Fruit fly (Drosophila melanogaster): Measurements from ENCODE around the gene CG10171.

The CG10171 gene

dm6 chr3L:13406873-13407272, 19.2 kb upstream of the CG10171 start:
- no peak for TF ChIP-seq CG17801 (GFP tag; optimal IDR thresholded peaks at IDR 0.05; ENCODE audit: partially characterized antibody)

DNA sequence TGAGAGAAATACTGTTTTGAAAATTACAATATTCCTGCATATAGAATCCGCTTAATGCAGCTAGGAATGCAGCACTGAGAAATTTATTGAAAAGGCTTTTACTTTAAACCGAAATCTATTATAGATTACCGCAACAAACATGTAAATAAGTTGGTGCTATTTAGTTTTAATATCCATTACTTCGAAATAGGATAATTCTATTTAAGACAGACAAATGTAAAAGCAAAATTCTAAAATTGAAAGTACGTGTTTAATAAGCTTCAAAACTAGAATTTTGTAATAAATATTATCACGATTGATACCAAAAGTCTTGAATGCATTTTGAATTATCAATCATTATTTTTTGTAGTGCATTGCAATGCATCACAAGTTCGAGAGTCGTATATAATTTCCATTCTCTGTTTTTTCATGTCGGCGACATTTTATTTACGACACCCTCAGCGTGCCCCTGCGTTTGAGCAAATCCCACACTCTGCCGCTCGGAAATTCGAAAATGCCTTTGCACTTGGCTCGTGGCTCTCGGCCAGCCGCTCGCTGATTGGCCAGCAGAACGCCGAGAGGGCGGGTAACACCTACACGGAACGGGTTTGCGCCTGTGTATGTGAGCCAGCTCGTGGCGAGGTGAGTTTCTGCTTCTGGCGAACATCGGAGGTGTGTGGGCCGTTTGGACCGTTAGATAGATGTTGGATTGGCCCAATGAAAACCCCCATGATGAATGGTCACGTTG, 15.6 kb upstream of the CG10171 start:
- no peak for TF ChIP-seq CG17801 (GFP tag; optimal IDR thresholded peaks at IDR 0.05; ENCODE audit: partially characterized antibody)

dm6 chr3L:13400872-13401418, 13.2 kb upstream of the CG10171 start, which contains the start of gene sens:
Gene sens, minus strand, starts transcription at chr3L:13401125.
- TF ChIP-seq CG17801 (GFP tag; optimal IDR thresholded peaks at IDR 0.05; ENCODE audit: partially characterized antibody), result no peak

DNA sequence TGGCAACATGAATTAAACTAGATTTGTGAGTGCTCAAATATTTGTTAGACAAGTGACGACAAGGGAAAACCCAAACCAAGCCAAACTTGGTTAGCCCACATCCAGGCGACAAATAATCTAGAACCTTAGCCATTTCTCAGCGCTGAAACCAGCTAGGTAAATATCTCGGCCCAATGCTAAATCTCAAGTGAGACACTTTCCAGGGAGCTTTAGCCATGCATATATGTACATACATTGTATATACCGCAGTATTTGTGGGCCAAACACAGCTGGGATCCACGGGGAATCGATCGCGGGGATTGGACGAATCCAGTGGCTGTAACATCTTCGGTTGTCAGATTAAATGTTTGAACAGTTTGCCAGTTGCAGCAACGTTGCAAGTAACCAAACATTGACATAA, 9.9 kb upstream of the CG10171 start:
- TF ChIP-seq CG17801 (GFP tag; optimal IDR thresholded peaks at IDR 0.05; ENCODE audit: partially characterized antibody), result no peak

DNA sequence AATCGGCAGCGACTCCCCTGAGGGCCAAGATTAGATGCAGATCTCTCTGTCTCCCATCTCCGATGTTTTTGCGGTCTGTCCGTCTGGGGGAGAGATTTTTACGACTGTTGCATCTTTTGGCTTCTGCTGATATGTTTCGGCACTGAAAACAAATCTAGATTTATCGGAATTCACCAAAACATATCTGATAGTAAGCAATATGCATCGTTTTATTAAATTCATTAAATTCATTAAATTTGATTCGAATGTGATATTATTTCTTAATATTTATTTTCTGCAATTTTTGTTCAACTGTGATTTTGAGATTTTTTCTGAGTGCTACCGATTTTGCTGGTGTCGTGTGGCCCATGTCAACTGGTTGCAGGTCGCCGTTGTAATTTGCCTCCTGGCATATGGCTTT, 5.8 kb upstream of the CG10171 start:
- TF ChIP-seq CG17801 (GFP tag; optimal IDR thresholded peaks at IDR 0.05; ENCODE audit: partially characterized antibody), result no peak

DNA sequence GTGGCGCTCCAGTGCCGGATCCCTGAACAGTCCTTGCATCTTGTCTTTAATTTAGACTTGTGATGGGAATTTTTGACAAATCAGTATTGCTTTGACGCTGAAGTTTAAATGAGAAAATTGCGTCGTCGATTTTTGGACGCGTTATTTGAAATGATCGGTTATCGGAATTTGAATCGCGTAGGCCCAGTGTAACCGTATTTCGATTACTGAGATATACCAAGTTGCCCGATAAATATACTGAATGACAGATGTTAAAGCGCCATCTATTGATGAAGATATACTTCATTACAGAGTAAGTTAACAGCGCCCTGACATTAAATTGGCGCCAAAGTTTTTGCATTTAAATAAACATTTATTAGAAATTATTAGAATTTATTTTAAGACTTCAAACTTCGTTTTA, 2.1 kb upstream of the CG10171 start, which contains the start of gene Poc1:
Gene Poc1 (minus strand): TSS at position 173 of the 400 bp plus-strand sequence.
- no peak for TF ChIP-seq CG17801 (GFP tag; optimal IDR thresholded peaks at IDR 0.05; ENCODE audit: partially characterized antibody)

- TF ChIP-seq CG17801 (GFP tag; optimal IDR thresholded peaks at IDR 0.05; ENCODE audit: partially characterized antibody), result no peak
These were observed 3.2 kb downstream of the CG10171 start, which contains the start of gene CG14110 for dm6 chr3L:13384489-13384888. Gene CG14110, plus strand, starts transcription at chr3L:13384789.

DNA sequence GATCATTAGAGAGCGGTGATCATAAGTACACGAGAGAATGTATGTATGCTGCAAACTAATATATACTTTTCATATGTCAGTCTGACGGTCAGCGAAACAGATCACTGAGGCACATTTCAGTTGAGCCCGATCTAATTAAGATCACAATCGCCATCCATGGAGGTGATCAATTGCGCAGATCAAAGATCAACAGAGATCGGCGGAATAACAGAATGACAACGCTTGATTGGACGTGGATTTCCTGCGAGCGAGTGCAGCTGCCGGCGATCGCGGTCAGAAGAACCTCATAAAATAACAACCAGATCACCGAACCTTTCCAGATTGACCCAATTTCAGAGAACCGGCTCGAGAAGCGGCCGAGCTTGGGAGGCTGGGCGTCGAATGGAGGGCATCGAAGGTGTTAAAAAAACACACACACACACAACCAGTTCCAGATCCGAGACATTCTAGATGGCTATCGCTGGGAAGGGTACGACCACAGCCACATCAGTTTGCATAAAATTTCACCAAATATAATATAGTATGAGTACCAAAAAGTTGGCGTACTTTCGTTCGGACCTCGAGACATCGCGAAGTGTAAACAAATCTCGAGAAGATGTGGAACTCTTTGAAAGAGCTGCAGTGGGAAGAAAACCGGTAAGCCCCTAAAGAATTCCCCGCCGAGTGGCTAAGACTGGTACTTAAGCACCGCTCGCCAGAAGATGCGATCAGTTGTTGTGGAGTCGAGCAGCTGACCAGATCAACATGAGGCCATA, 5.5 kb downstream of the CG10171 start, which contains the start of gene ImpL1:
Gene ImpL1 (plus strand): TSS at position 705 of the 755 bp plus-strand sequence.
- TF ChIP-seq CG17801 (GFP tag; optimal IDR thresholded peaks at IDR 0.05; ENCODE audit: partially characterized antibody), result no peak

DNA sequence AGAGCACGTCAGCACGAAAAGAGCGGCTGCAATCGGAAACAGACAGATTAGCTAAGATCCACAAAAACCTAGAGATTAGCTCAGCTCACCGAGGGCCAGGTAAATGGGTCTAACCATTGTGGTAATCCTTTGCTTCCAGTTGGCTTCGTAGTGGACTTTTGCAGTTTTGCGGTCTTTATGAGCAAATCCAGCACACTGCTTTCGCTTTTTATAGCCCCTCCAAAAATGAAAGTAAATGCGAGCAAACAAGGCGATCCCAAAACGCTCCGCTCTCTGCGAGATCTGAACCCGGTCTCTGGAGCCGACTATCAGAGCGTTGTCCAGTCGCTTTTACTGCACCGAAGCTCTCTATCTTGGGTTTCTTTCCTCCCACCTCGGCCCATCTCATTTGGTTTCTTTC, 6.5 kb downstream of the CG10171 start, which contains the start of gene CG14107:
Gene CG14107 (minus strand): TSS at position 187 of the 400 bp plus-strand sequence.
- TF ChIP-seq CG17801 (GFP tag; optimal IDR thresholded peaks at IDR 0.05; ENCODE audit: partially characterized antibody), result no peak

- TF ChIP-seq CG17801 (GFP tag; optimal IDR thresholded peaks at IDR 0.05; ENCODE audit: partially characterized antibody), result no peak
These were observed 9.5 kb downstream of the CG10171 start, which contains the start of gene SNCF for dm6 chr3L:13378202-13378601. Gene SNCF, plus strand, starts transcription at chr3L:13378583.

DNA sequence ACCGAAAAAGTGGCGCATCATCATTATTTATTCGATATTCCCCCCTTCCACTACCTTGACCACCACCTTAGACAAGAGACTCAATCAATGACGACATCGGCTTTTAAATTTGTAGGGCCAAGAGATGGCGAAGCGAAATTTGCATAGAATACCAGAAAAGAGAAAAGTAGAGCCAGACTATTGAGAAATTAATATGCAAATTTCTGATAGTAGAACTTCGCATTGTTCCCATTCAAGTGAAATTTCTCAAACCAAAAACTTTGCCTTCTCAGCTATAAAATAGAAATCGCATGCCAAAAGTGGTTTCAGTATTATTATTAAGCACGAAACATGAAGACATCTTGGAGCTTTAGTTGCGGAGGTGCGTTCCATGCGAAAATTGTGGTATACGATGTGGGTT, 10.1 kb downstream of the CG10171 start, which contains the start of gene CG14111:
Gene CG14111 (plus strand): TSS at position 301 of the 400 bp plus-strand sequence.
- TF ChIP-seq CG17801 (GFP tag; optimal IDR thresholded peaks at IDR 0.05; ENCODE audit: partially characterized antibody), result no peak

- no peak for TF ChIP-seq CG17801 (GFP tag; optimal IDR thresholded peaks at IDR 0.05; ENCODE audit: partially characterized antibody)
These were observed 31.5 kb downstream of the CG10171 start, which contains the start of gene Nplp2 for dm6 chr3L:13356084-13356693. Gene Nplp2, plus strand, starts transcription at chr3L:13356376.

DNA sequence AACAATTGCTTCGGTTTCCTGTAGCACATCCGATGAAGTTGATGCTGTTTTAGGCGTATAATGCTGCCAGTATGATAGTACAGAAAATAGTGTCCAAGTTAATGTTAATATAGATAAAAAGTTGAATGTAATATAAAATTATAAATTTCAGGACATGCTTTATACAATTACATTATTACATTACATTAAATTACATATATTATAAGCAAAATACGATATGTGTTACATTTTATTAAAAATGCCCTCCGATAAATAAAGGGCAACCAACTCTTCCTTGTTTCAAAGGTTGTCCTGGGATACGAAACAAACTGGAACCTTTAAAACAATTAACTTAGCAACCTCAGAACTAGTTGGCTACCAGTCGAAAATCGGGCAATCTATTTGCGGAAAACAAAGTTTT, 39.0 kb downstream of the CG10171 start, which contains the start of gene CG17687:
Gene CG17687 (plus strand): TSS at position 301 of the 400 bp plus-strand sequence.
- TF ChIP-seq CG17801 (GFP tag; optimal IDR thresholded peaks at IDR 0.05; ENCODE audit: partially characterized antibody), result no peak
